Worm (Caenorhabditis elegans) whole organism, late embryonic: ENCODE data around the gene R07E5.7.

ENCODE experiments used
- ceh-48 ChIP-seq: sonication (generic microtip); optimal IDR thresholded peaks from 2 replicates; lab custom pipeline; 2016; ENCODE audit warnings: missing genetic modification characterization, inconsistent platforms, missing compliant biosample characterization
- che-1 ChIP-seq: sonication (generic microtip); optimal IDR thresholded peaks from 2 replicates; lab custom pipeline; 2016; ENCODE audit warnings: mild to moderate bottlenecking, missing genetic modification characterization, missing compliant biosample characterization
- elt-2 ChIP-seq: sonication (generic microtip); optimal IDR thresholded peaks from 2 replicates; lab custom pipeline; 2016; ENCODE audit warnings: missing genetic modification reagents, missing genetic modification characterization, missing compliant biosample characterization
- hlh-30 ChIP-seq: sonication (generic microtip); optimal IDR thresholded peaks from 2 replicates; lab custom pipeline; 2017; ENCODE audit warnings: antibody characterized with exemption, missing genetic modification characterization, missing compliant biosample characterization; ENCODE audit not compliant: insufficient read depth
- hlh-6 ChIP-seq: sonication (generic microtip); optimal IDR thresholded peaks from 2 replicates; lab custom pipeline; 2016; ENCODE audit warnings: missing genotype, missing genetic modification characterization, missing compliant biosample characterization
- nhr-11 ChIP-seq: fragments of 150-350 bp; optimal IDR thresholded peaks from 2 replicates; lab custom pipeline; 2014; ENCODE audit warnings: missing biosample characterization, missing genetic modification characterization
- npax-4 ChIP-seq: sonication (generic microtip); optimal IDR thresholded peaks from 2 replicates; lab custom pipeline; 2016; ENCODE audit warnings: missing genetic modification characterization, missing compliant biosample characterization
- odd-2 ChIP-seq: sonication (generic microtip); optimal IDR thresholded peaks from 2 replicates; lab custom pipeline; 2017; ENCODE audit warnings: antibody characterized with exemption, mild to moderate bottlenecking, missing genetic modification characterization, missing compliant biosample characterization
- pha-4 ChIP-seq: fragments of 150-350 bp; optimal IDR thresholded peaks from 2 replicates; lab custom pipeline; 2018; ENCODE audit warnings: missing biosample characterization, missing genetic modification reagents, missing genetic modification characterization
- sdc-2 ChIP-seq: sonication (generic microtip); optimal IDR thresholded peaks from 2 replicates; lab custom pipeline; 2016; ENCODE audit warnings: missing genotype, missing genetic modification characterization, missing compliant biosample characterization

DNA sequence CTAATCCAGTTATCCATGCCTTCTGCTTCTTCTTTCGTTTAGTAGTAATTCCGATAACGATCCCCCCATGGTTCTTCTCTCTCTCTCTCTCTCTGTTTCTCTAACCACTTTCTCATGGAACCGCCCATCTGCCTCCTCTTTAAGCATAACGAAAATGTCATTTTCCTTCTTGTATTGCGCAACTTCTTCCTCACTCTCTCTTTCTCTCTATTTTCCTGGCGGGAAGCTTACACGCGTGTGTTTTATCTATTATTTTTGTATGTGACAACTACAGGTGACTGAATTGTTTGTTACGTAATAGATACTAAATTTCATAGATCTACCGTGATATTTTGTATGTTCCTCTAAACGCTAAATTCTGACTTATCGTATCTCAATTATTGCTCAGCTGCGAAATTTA lies 28.5 kb downstream of the R07E5.7 start:
- TF ChIP-seq nhr-11 (tag; lab: Kevin White, UChicago) (no peak), sdc-2 (tag; lab: Kevin White, UChicago) (no peak), elt-2 (no peak), hlh-30 (tag; lab: Kevin White, UChicago) (no peak), npax-4 (tag; lab: Kevin White, UChicago) (no peak), odd-2 (tag; lab: Kevin White, UChicago) (no peak), ceh-48 (tag; lab: Kevin White, UChicago) (no peak), pha-4 (tag; lab: Kevin White, UChicago) (no peak), hlh-6 (no peak), che-1 (no peak)
